Worm (Caenorhabditis elegans) whole organism, L2 larva: ENCODE results near the gene T10B9.9.

Experiments used
- F13H6.1 ChIP-seq: sonication (generic microtip); optimal IDR thresholded peaks from 2 replicates; lab custom pipeline; 2016; ENCODE audit warnings: missing genetic modification characterization, missing compliant biosample characterization
- ama-1 ChIP-seq: fragments of 150-350 bp; optimal IDR thresholded peaks from 2 replicates; lab custom pipeline; 2018; ENCODE audit warnings: inconsistent platforms
- elt-3 ChIP-seq: sonication (generic microtip); optimal IDR thresholded peaks from 2 replicates; lab custom pipeline; 2017; ENCODE audit warnings: missing biosample characterization, missing genetic modification characterization
- nhr-11 ChIP-seq: fragments of 150-350 bp; optimal IDR thresholded peaks from 2 replicates; lab custom pipeline; 2014; ENCODE audit warnings: missing biosample characterization, missing genetic modification characterization
- nhr-12 ChIP-seq: fragments of 150-350 bp; optimal IDR thresholded peaks from 2 replicates; lab custom pipeline; 2014; ENCODE audit warnings: missing biosample characterization, missing genetic modification characterization
- sem-4 ChIP-seq: fragments of 150-350 bp; optimal IDR thresholded peaks from 2 replicates; lab custom pipeline; 2014; ENCODE audit warnings: missing biosample characterization, missing genetic modification reagents, missing genetic modification characterization
- snpc-4 ChIP-seq: fragments of 150-350 bp; optimal IDR thresholded peaks from 2 replicates; lab custom pipeline; 2014; ENCODE audit warnings: missing biosample characterization, missing genetic modification characterization
- ztf-4 ChIP-seq: fragments of 150-350 bp; optimal IDR thresholded peaks from 2 replicates; lab custom pipeline; 2014; ENCODE audit warnings: missing biosample characterization, missing genetic modification characterization

DNA sequence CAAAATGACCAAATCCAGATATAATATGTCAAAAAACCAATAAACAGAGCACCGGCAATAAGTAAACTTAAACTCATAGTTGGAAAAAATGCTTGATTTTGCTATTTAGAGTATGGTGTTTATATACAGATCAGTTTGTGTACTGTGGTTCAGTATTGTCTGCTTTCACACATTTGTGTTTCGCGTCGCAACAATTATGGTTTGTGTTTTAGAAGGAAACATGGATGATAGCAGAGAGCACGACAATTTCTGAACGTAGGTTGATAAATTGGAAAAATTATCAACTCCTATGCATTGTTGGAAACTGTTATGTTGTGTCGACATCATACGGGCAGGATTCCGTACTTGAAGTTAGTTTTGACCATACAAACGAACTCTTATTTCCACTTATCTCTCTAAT is 22.0 kb upstream of the T10B9.9 start, which contains the start of gene cyp-13A4:
- no peak for TF ChIP-seq nhr-12
- TF ChIP-seq ztf-4 (tag; lab: Kevin White, UChicago) = no peak
- no peak for TF ChIP-seq snpc-4
- no peak for TF ChIP-seq elt-3 (tag; lab: Kevin White, UChicago)
- TF ChIP-seq sem-4 (tag; lab: Kevin White, UChicago) = no peak
- TF ChIP-seq F13H6.1 = no peak
- TF ChIP-seq nhr-11 (tag; lab: Kevin White, UChicago) = no peak
- TF ChIP-seq ama-1 = no peak
